Worm (Caenorhabditis elegans) whole organism, L2 larva: ENCODE results near the gene Y45F10D.16.

Experiments
- C34F6.9 ChIP-seq: fragments of 150-350 bp; optimal IDR thresholded peaks from 2 replicates; lab custom pipeline; 2014; ENCODE audit warnings: missing biosample characterization, missing genetic modification characterization
- aly-2 ChIP-seq: fragments of 150-350 bp; optimal IDR thresholded peaks from 2 replicates; lab custom pipeline; 2014; ENCODE audit warnings: missing biosample characterization, missing genetic modification characterization
- ama-1 ChIP-seq: fragments of 150-350 bp; optimal IDR thresholded peaks from 2 replicates; lab custom pipeline; 2018; ENCODE audit warnings: inconsistent platforms
- blmp-1 ChIP-seq: sonication (generic microtip); optimal IDR thresholded peaks from 2 replicates; lab custom pipeline; 2017; ENCODE audit warnings: missing genetic modification characterization, mild to moderate bottlenecking, missing compliant biosample characterization, antibody characterized with exemption, moderate library complexity; ENCODE audit not compliant: insufficient read depth
- egl-27 ChIP-seq: sonication (generic microtip); optimal IDR thresholded peaks from 3 replicates; lab custom pipeline; 2017; ENCODE audit warnings: missing biosample characterization, missing genetic modification reagents, missing genetic modification characterization
- gmeb-1 ChIP-seq: fragments of 150-350 bp; optimal IDR thresholded peaks from 2 replicates; lab custom pipeline; 2014; ENCODE audit warnings: missing biosample characterization, missing genetic modification characterization
- lin-13 ChIP-seq: fragments of 150-350 bp; optimal IDR thresholded peaks from 2 replicates; lab custom pipeline; 2014; ENCODE audit warnings: missing biosample characterization, missing genetic modification reagents, missing genetic modification characterization
- nhr-237 ChIP-seq: fragments of 150-350 bp; optimal IDR thresholded peaks from 2 replicates; lab custom pipeline; 2014; ENCODE audit warnings: missing biosample characterization, missing genetic modification characterization
- nhr-77 ChIP-seq: fragments of 150-350 bp; optimal IDR thresholded peaks from 2 replicates; lab custom pipeline; 2014; ENCODE audit warnings: missing biosample characterization, missing genetic modification characterization
- sem-4 ChIP-seq: fragments of 150-350 bp; optimal IDR thresholded peaks from 2 replicates; lab custom pipeline; 2014; ENCODE audit warnings: missing biosample characterization, missing genetic modification reagents, missing genetic modification characterization
- unc-39 ChIP-seq: fragments of 150-350 bp; optimal IDR thresholded peaks from 2 replicates; lab custom pipeline; 2014; ENCODE audit warnings: missing biosample characterization, missing genetic modification characterization
- unc-62 ChIP-seq: fragments of 150-350 bp; optimal IDR thresholded peaks from 2 replicates; lab custom pipeline; 2014; ENCODE audit warnings: missing biosample characterization, missing genetic modification reagents, missing genetic modification characterization
- ztf-11 ChIP-seq: sonication (generic microtip); optimal IDR thresholded peaks from 2 replicates; lab custom pipeline; 2017; ENCODE audit warnings: missing biosample characterization, missing genetic modification characterization
- ztf-4 ChIP-seq: fragments of 150-350 bp; optimal IDR thresholded peaks from 2 replicates; lab custom pipeline; 2014; ENCODE audit warnings: missing biosample characterization, missing genetic modification characterization

DNA sequence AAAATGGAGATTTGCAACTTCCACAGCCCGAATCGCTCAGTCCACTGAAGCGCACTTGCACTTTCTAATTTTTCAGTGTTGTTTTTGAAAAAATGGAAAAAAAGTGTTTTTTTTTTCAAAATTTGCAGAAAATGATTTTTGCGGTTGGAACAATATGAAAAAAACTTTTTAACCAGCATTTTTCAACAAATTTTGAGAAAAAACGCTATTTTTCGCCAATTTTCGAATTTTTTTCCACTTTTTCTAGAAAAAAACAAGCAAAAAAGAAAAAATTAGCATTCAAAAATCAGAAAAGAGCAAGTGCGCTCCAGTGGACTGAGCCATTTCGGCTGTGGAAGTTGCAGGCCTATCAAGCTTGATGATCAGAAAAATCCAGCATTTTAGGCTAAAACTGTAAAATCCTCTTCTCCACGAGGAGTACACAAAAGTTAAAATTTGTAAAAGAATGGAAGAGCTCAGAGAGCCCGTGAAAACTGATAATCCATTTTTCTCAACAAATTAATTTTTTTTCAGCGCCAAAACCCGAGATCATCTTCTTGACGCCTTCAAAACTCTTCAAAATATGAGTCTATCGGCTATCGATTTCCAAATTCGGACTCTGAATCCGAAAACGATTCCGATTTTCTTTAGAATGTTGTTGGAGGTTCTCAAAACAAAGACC, 19.2 kb downstream of the Y45F10D.16 start:
- TF ChIP-seq blmp-1 (tag; lab: Kevin White, UChicago), result no peak
- no peak for TF ChIP-seq C34F6.9 (tag; lab: Kevin White, UChicago)
- TF ChIP-seq gmeb-1 (tag; lab: Kevin White, UChicago), result no peak
- no peak for TF ChIP-seq nhr-237
- no peak for TF ChIP-seq nhr-77
- TF ChIP-seq unc-39, result no peak
- TF ChIP-seq ama-1 (lab: Kevin White, UChicago), result peak; percentile 35
- no peak for TF ChIP-seq sem-4 (tag; lab: Kevin White, UChicago)
- no peak for TF ChIP-seq ztf-4
- no peak for TF ChIP-seq unc-62 (GFP tag; lab: Kevin White, UChicago)
- peak; percentile 57 for TF ChIP-seq aly-2 (tag; lab: Kevin White, UChicago)
- TF ChIP-seq egl-27, result no peak
- no peak for TF ChIP-seq lin-13
- no peak for TF ChIP-seq ztf-11 (tag; lab: Kevin White, UChicago)
